Worm (Caenorhabditis elegans): ENCODE data around the gene dhs-12.

dhs-12 gene

ce11 chrIV:10144487-10144886, 2.2 kb downstream of the dhs-12 start:
- TF ChIP-seq skn-1 (tag; optimal IDR thresholded peaks at IDR 0.05), result peak; percentile 55
- TF ChIP-seq snu-23 (GFP tag; optimal IDR thresholded peaks at IDR 0.05), result no peak

ce11 chrIV:10144909-10145308, 2.7 kb downstream of the dhs-12 start:
- TF ChIP-seq nhr-47 (tag; optimal IDR thresholded peaks at IDR 0.05), result no peak
- TF ChIP-seq fkh-4 (tag; optimal IDR thresholded peaks at IDR 0.05; ENCODE audit: borderline replicate concordance), result no peak
- TF ChIP-seq unc-86 (tag; optimal IDR thresholded peaks at IDR 0.05), result no peak
- no peak for TF ChIP-seq zag-1 (tag; optimal IDR thresholded peaks at IDR 0.05)
- no peak for TF ChIP-seq swsn-7 (tag; optimal IDR thresholded peaks at IDR 0.05)
- TF ChIP-seq lin-15B (tag; optimal IDR thresholded peaks at IDR 0.05), result no peak
- no peak for TF ChIP-seq aha-1 (tag; optimal IDR thresholded peaks at IDR 0.05)
- no peak for TF ChIP-seq nhr-11 (tag; optimal IDR thresholded peaks at IDR 0.05)
- no peak for TF ChIP-seq unc-130 (tag; optimal IDR thresholded peaks at IDR 0.05)
- TF ChIP-seq tlp-1 (tag; optimal IDR thresholded peaks at IDR 0.05), result no peak
- TF ChIP-seq C34B4.2 (tag; optimal IDR thresholded peaks at IDR 0.05), result no peak

- TF ChIP-seq elt-2 (tag; optimal IDR thresholded peaks at IDR 0.05) (no peak), pax-3 (tag; optimal IDR thresholded peaks at IDR 0.05) (no peak), swsn-7 (tag; optimal IDR thresholded peaks at IDR 0.05) (no peak), ceh-88 (GFP tag; IDR thresholded peaks at IDR 0.05) (no peak), hpl-2 (GFP tag; optimal IDR thresholded peaks at IDR 0.05) (no peak), fkh-4 (tag; optimal IDR thresholded peaks at IDR 0.05; ENCODE audit: borderline replicate concordance) (no peak), nhr-20 (tag; optimal IDR thresholded peaks at IDR 0.05) (no peak), aha-1 (tag; optimal IDR thresholded peaks at IDR 0.05) (no peak), nhr-12 (tag; optimal IDR thresholded peaks at IDR 0.05) (no peak), lin-13 (GFP tag; optimal IDR thresholded peaks at IDR 0.05) (no peak), tlp-1 (tag; optimal IDR thresholded peaks at IDR 0.05) (no peak), ceh-8 (GFP tag; optimal IDR thresholded peaks at IDR 0.05) (no peak), lin-14 (GFP tag; optimal IDR thresholded peaks at IDR 0.05) (no peak), mef-2 (tag; optimal IDR thresholded peaks at IDR 0.05) (no peak)
These were observed 4.6 kb downstream of the dhs-12 start, which contains the start of gene T14G10.8 for ce11 chrIV:10146885-10147284. Gene T14G10.8 (minus strand): TSS chrIV:10146985.

DNA sequence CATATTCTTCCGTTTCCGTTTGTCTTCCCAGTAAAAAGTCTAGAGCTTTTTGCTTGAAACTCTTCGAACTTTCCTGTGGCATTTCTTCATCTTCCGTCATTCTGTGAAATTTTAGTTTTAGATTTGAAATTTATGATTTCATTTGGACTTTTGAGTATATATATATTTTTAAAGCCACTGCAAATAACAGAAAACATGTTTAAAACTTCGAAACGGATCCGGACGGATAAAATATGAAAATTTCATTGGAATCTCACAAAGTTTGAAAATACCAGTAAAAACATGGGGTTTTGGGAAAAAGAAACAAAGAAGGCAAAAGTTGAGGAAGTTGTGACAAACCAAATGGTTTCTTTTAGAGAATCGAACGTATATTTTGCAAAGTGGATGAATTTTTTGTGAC, 6.7 kb downstream of the dhs-12 start, which contains the start of gene pigs-1:
Gene pigs-1 (minus strand): TSS at position 101 of the 400 bp plus-strand sequence.
- no peak for TF ChIP-seq C04F5.9 (tag; optimal IDR thresholded peaks at IDR 0.05)
- TF ChIP-seq ztf-11 (tag; optimal IDR thresholded peaks at IDR 0.05), result no peak
- TF ChIP-seq ceh-8 (GFP tag; optimal IDR thresholded peaks at IDR 0.05), result no peak
- no peak for TF ChIP-seq lsy-2 (tag; optimal IDR thresholded peaks at IDR 0.05)
- no peak for TF ChIP-seq unc-98 (GFP tag; IDR thresholded peaks at IDR 0.05)
- TF ChIP-seq unc-30 (tag; optimal IDR thresholded peaks at IDR 0.05), result no peak
- no peak for TF ChIP-seq unc-86 (tag; optimal IDR thresholded peaks at IDR 0.05)
- TF ChIP-seq unc-62 (GFP tag; optimal IDR thresholded peaks at IDR 0.05), result no peak
- no peak for TF ChIP-seq tbx-2 (tag; optimal IDR thresholded peaks at IDR 0.05)
- no peak for TF ChIP-seq rnt-1 (tag; optimal IDR thresholded peaks at IDR 0.05)
- TF ChIP-seq pax-3 (tag; optimal IDR thresholded peaks at IDR 0.05), result no peak
- no peak for TF ChIP-seq blmp-1 (tag; optimal IDR thresholded peaks at IDR 0.05)
- TF ChIP-seq aha-1 (tag; optimal IDR thresholded peaks at IDR 0.05), result no peak
- no peak for TF ChIP-seq Y116A8C.19 (tag; optimal IDR thresholded peaks at IDR 0.05; ENCODE audit: borderline replicate concordance)
- TF ChIP-seq snu-23 (GFP tag; optimal IDR thresholded peaks at IDR 0.05), result no peak

DNA sequence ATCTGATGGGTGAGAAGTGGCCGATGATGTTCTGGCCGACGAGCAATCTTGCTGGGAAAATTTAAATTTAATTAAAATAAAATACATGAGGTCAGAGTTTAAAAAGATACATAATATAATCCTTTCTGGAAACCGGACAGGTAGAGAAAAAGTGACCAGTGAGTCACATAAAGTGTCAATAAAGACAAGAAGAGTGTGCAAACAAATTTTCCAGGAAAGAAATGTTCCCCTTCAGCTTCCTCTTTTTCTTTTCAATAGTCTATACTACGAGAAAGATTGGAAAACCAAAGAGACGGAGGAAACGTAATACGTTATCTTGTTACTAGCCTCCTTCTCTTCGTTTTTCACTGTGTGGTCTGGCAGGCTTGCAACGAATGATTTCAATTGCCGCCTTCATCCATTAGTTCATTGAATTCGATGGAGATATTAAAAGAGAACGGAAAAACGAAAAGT, 8.3 kb downstream of the dhs-12 start, which contains the start of gene tsp-12:
Gene tsp-12 (minus strand): TSS at position 51 of the 453 bp plus-strand sequence.
- TF ChIP-seq blmp-1 (tag; optimal IDR thresholded peaks at IDR 0.05), result peak; percentile 27
- no peak for TF ChIP-seq xbp-1 (tag; optimal IDR thresholded peaks at IDR 0.05)
- TF ChIP-seq nhr-90 (tag; optimal IDR thresholded peaks at IDR 0.05; ENCODE audit: poor library complexity), result no peak
- no peak for TF ChIP-seq nhr-85 (tag)
- TF ChIP-seq zip-4 (GFP tag; optimal IDR thresholded peaks at IDR 0.05), result no peak
- TF ChIP-seq egl-13 (tag; optimal IDR thresholded peaks at IDR 0.05), result no peak
- TF ChIP-seq nhr-20 (tag; optimal IDR thresholded peaks at IDR 0.05), result peak; percentile 1
- no peak for TF ChIP-seq rnt-1 (tag; optimal IDR thresholded peaks at IDR 0.05)
- TF ChIP-seq sptf-1 (tag; optimal IDR thresholded peaks at IDR 0.05), result no peak
- TF ChIP-seq grh-1 (GFP tag; IDR thresholded peaks at IDR 0.05), result no peak
- no peak for TF ChIP-seq skn-1 (tag; optimal IDR thresholded peaks at IDR 0.05)
- TF ChIP-seq lsy-2 (tag; optimal IDR thresholded peaks at IDR 0.05), result peak in 1 of 2 experiments; percentile 33
- TF ChIP-seq snu-23 (GFP tag; optimal IDR thresholded peaks at IDR 0.05), result no peak
- no peak for TF ChIP-seq hlh-4 (tag; optimal IDR thresholded peaks at IDR 0.05)
- TF ChIP-seq tbx-2 (tag; optimal IDR thresholded peaks at IDR 0.05), result no peak
- no peak for TF ChIP-seq hlh-17 (GFP tag; optimal IDR thresholded peaks at IDR 0.05; ENCODE audit: borderline replicate concordance)
- TF ChIP-seq unc-30 (tag; optimal IDR thresholded peaks at IDR 0.05), result no peak
- TF ChIP-seq pax-3 (tag; optimal IDR thresholded peaks at IDR 0.05), result no peak
- no peak for TF ChIP-seq sox-4 (tag; optimal IDR thresholded peaks at IDR 0.05)
- peak; percentile 64 for TF ChIP-seq lin-14 (GFP tag; optimal IDR thresholded peaks at IDR 0.05)
- no peak for TF ChIP-seq elt-2 (tag; optimal IDR thresholded peaks at IDR 0.05)
- TF ChIP-seq fos-1 (tag; optimal IDR thresholded peaks at IDR 0.05), result no peak
